Fruit fly (Drosophila melanogaster): ENCODE results near the gene CG33270.

CG33270 gene

DNA sequence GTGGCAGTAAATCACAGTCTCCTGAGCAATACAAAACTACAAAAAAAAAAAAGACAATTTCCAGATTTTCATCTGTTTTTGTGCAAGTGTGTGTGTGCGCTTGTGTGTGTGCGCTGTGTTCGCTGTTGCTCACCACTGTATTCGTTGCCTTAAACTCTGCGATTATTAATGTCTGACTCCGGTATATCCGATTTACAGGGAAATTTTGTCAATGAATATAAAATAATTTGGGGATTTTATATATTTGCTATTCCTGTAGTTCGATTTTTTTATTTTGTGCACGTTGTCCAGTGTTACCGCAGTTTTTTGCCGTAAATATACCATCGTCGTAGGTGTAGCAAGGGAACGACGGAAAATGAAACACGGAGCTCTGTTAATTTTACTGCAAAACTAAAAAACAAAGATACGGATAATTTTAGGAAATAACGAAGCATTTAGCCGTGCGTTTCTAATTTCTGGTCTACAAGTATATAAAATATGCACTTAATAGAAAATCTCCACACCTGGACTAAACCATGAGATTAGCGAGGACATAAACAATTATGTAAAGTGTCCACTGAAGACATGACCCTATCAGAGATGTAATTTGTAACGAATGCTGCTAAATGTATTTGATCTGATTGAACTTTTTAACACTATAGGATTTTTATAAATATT lies 30.9 kb upstream of the CG33270 start, which contains the start of gene Duba (continued):
- TF ChIP-seq Dll (GFP tag; IDR thresholded peaks at IDR 0.05; ENCODE audit: partially characterized antibody) = no peak
- no peak for TF ChIP-seq dan (GFP tag; IDR thresholded peaks at IDR 0.05)
- TF ChIP-seq Dbx (GFP tag; IDR thresholded peaks at IDR 0.05) = no peak
- TF ChIP-seq sisA (GFP tag; IDR thresholded peaks at IDR 0.05) = no peak
- no peak for TF ChIP-seq CG8281 (tag; optimal IDR thresholded peaks at IDR 0.05)
- no peak for TF ChIP-seq zfh1 (GFP tag; IDR thresholded peaks at IDR 0.05)
- no peak for TF ChIP-seq CG4360 (GFP tag; IDR thresholded peaks at IDR 0.05)
- no peak for TF ChIP-seq Fer1 (GFP tag; optimal IDR thresholded peaks at IDR 0.05)
- peak in 1 of 2 experiments; percentile 23 for TF ChIP-seq crp (GFP tag; optimal IDR thresholded peaks at IDR 0.05)
- no peak for TF ChIP-seq CG17912 (GFP tag; optimal IDR thresholded peaks at IDR 0.05)
- TF ChIP-seq wor (GFP tag; IDR thresholded peaks at IDR 0.05) = no peak
- no peak for TF ChIP-seq p53 (GFP tag; optimal IDR thresholded peaks at IDR 0.05)
- TF ChIP-seq Dp (GFP tag; optimal IDR thresholded peaks at IDR 0.05) = peak; percentile 1
- TF ChIP-seq CG10147 (GFP tag; optimal IDR thresholded peaks at IDR 0.05) = no peak
- no peak for TF ChIP-seq Six4 (GFP tag; optimal IDR thresholded peaks at IDR 0.05)
- TF ChIP-seq abd-A (tag; optimal IDR thresholded peaks at IDR 0.05) = no peak
- no peak for TF ChIP-seq unpg (GFP tag; optimal IDR thresholded peaks at IDR 0.05)
- TF ChIP-seq twi (tag; optimal IDR thresholded peaks at IDR 0.05) = no peak
- peak; percentile 97 for TF ChIP-seq CG4617 (GFP tag; optimal IDR thresholded peaks at IDR 0.05; ENCODE audit: borderline replicate concordance)
- no peak for TF ChIP-seq CG2129 (GFP tag; IDR thresholded peaks at IDR 0.05; ENCODE audit: partially characterized antibody)
- TF ChIP-seq zen2 (GFP tag; IDR thresholded peaks at IDR 0.05; ENCODE audit: partially characterized antibody) = no peak
- peak; percentile 15; the same call in 1 of the 2 replicates for TF ChIP-seq CG13287 (GFP tag; IDR thresholded peaks at IDR 0.05; ENCODE audit: partially characterized antibody)
- TF ChIP-seq CG31441 (GFP tag; IDR thresholded peaks at IDR 0.05) = no peak
- TF ChIP-seq vfl (GFP tag; optimal IDR thresholded peaks at IDR 0.05) = no peak
- no peak for TF ChIP-seq rib (GFP tag; IDR thresholded peaks at IDR 0.05)
- TF ChIP-seq CG33557 (GFP tag; optimal IDR thresholded peaks at IDR 0.05) = no peak
- no peak for TF ChIP-seq pros (GFP tag; optimal IDR thresholded peaks at IDR 0.05)
- no peak for TF ChIP-seq CG3407 (GFP tag; optimal IDR thresholded peaks at IDR 0.05)
- TF ChIP-seq salm (tag; optimal IDR thresholded peaks at IDR 0.05) = no peak
- no peak for TF ChIP-seq CG13894 (tag; optimal IDR thresholded peaks at IDR 0.05)
- TF ChIP-seq crol (GFP tag; IDR thresholded peaks at IDR 0.05) = no peak
- TF ChIP-seq Fer3 (tag; optimal IDR thresholded peaks at IDR 0.05) = no peak
- TF ChIP-seq usp (GFP tag; optimal IDR thresholded peaks at IDR 0.05) = no peak
- TF ChIP-seq tap (tag; optimal IDR thresholded peaks at IDR 0.05) = no peak
- no peak for TF ChIP-seq CG8290 (GFP tag; optimal IDR thresholded peaks at IDR 0.05)
- no peak for TF ChIP-seq CG8290 (tag; optimal IDR thresholded peaks at IDR 0.05)
- TF ChIP-seq bbx (GFP tag; IDR thresholded peaks at IDR 0.05; ENCODE audit: partially characterized antibody) = no peak
- TF ChIP-seq phol (tag; optimal IDR thresholded peaks at IDR 0.05) = peak; percentile 47
- TF ChIP-seq sc (optimal IDR thresholded peaks at IDR 0.05) = no peak
- no peak for TF ChIP-seq sc (GFP tag; optimal IDR thresholded peaks at IDR 0.05)
- 0 out of 3 replicates have a peak, but pooled peaks have one; percentile 20 for TF ChIP-seq CG16813 (GFP tag; IDR thresholded peaks at IDR 0.05; ENCODE audit: partially characterized antibody)
- TF ChIP-seq luna (GFP tag; optimal IDR thresholded peaks at IDR 0.05) = no peak
- TF ChIP-seq CG18011 (GFP tag; optimal IDR thresholded peaks at IDR 0.05) = no peak
- no peak for TF ChIP-seq danr (GFP tag; IDR thresholded peaks at IDR 0.05)
- TF ChIP-seq CG43689 (GFP tag; IDR thresholded peaks at IDR 0.05) = no peak
- no peak for TF ChIP-seq Asciz (GFP tag; optimal IDR thresholded peaks at IDR 0.05)
- TF ChIP-seq ash1 (GFP tag; optimal IDR thresholded peaks at IDR 0.05) = no peak
- TF ChIP-seq Rfx (GFP tag; IDR thresholded peaks at IDR 0.05) = no peak; the same call in 1 of the 2 replicates
- TF ChIP-seq bigmax (GFP tag; optimal IDR thresholded peaks at IDR 0.05) = no peak
- peak; percentile 43 for TF ChIP-seq CG2712 (tag; optimal IDR thresholded peaks at IDR 0.05)

All from whole organism, embryonic.